Fruit fly (Drosophila melanogaster) whole organism, embryonic: Measurements from ENCODE around the gene CG46059.
A peak's percentile ranks its signal among the peaks of the same experiment; 100 is the strongest.

Source experiments
- Adf1 ChIP-seq: fragments of 200-800 bp; sonication (Bioruptor generic); IDR thresholded peaks from 2 replicates; pipeline ENCODE4 v1.3.6; 2022; ENCODE audit warnings: missing biosample characterization, missing genetic modification characterization
- B-H2 ChIP-seq: fragments of 200-800 bp; sonication (Bioruptor generic); optimal IDR thresholded peaks from 2 replicates; lab custom pipeline; 2018; ENCODE audit warnings: missing biosample characterization, mild to moderate bottlenecking, missing genetic modification characterization
- Bteb2 ChIP-seq: fragments of 200-800 bp; sonication (Bioruptor generic); optimal IDR thresholded peaks from 2 replicates; lab custom pipeline; 2016; ENCODE audit warnings: missing biosample characterization, missing genetic modification characterization
- CG10209 ChIP-seq: fragments of 200-800 bp; sonication (Bioruptor generic); optimal IDR thresholded peaks from 3 replicates; lab custom pipeline; 2017; ENCODE audit warnings: missing biosample characterization, mild to moderate bottlenecking, missing genetic modification characterization, missing genetic modification reagents
- CG15073 ChIP-seq: fragments of 200-800 bp; sonication (Bioruptor generic); optimal IDR thresholded peaks from 2 replicates; lab custom pipeline; 2016; ENCODE audit warnings: missing biosample characterization, missing genetic modification characterization
- CG17359 ChIP-seq: fragments of 200-800 bp; sonication (Bioruptor generic); optimal IDR thresholded peaks from 3 replicates; lab custom pipeline; 2018; ENCODE audit warnings: missing biosample characterization, mild to moderate bottlenecking, missing genetic modification characterization, moderate library complexity
- CG17361 ChIP-seq: fragments of 200-800 bp; sonication (Bioruptor generic); IDR thresholded peaks from 3 replicates; pipeline ENCODE4 v1.3.6; 2022; ENCODE audit warnings: missing biosample characterization, missing genetic modification characterization
- CG17802 ChIP-seq: fragments of 200-800 bp; sonication (Bioruptor generic); optimal IDR thresholded peaks from 2 replicates; lab custom pipeline; 2018; ENCODE audit warnings: missing biosample characterization, mild to moderate bottlenecking, missing genetic modification characterization, moderate library complexity
- CG17829 ChIP-seq: fragments of 200-800 bp; optimal IDR thresholded peaks from 2 replicates; lab custom pipeline; 2019; ENCODE audit warnings: missing biosample characterization, mild to moderate bottlenecking, missing genetic modification characterization, moderate library complexity
- CG2202 ChIP-seq: fragments of 200-800 bp; sonication (Bioruptor generic); optimal IDR thresholded peaks from 2 replicates; lab custom pipeline; 2018; ENCODE audit warnings: missing biosample characterization, mild to moderate bottlenecking, missing genetic modification characterization
- CG2712 ChIP-seq: fragments of 200-800 bp; optimal IDR thresholded peaks from 3 replicates; lab custom pipeline; 2019; ENCODE audit warnings: missing biosample characterization, mild to moderate bottlenecking, missing genetic modification characterization, moderate library complexity
- CG2875 ChIP-seq: fragments of 200-800 bp; sonication (Bioruptor generic); optimal IDR thresholded peaks from 2 replicates; lab custom pipeline; 2017; ENCODE audit warnings: missing biosample characterization, mild to moderate bottlenecking, missing genetic modification characterization, missing genetic modification reagents
- CG33557 ChIP-seq: fragments of 200-800 bp; sonication (Bioruptor generic); optimal IDR thresholded peaks from 2 replicates; lab custom pipeline; 2019; ENCODE audit warnings: missing biosample characterization, mild to moderate bottlenecking, missing genetic modification characterization, moderate library complexity
- CG4328 ChIP-seq: fragments of 200-800 bp; sonication (Bioruptor generic); optimal IDR thresholded peaks from 3 replicates; lab custom pipeline; 2017; ENCODE audit warnings: missing biosample characterization, missing genetic modification reagents, missing genetic modification characterization
- CG5953 ChIP-seq: fragments of 200-800 bp; sonication (Bioruptor generic); IDR thresholded peaks from 2 replicates; pipeline ENCODE4 v1.3.6; 2022; ENCODE audit warnings: missing biosample characterization, missing genetic modification characterization
- CG6272 ChIP-seq: fragments of 200-800 bp; sonication (Bioruptor generic); IDR thresholded peaks from 2 replicates; pipeline ENCODE4 v1.3.6; 2022; ENCODE audit warnings: missing biosample characterization, missing genetic modification characterization
- CG8924 ChIP-seq: fragments of 200-800 bp; optimal IDR thresholded peaks from 3 replicates; lab custom pipeline; 2019; ENCODE audit warnings: missing biosample characterization, mild to moderate bottlenecking, missing genetic modification characterization, moderate library complexity
- D19B ChIP-seq: fragments of 200-800 bp; sonication (Bioruptor generic); optimal IDR thresholded peaks from 2 replicates; lab custom pipeline; 2017; ENCODE audit warnings: missing biosample characterization, mild to moderate bottlenecking, missing genetic modification characterization
- Deaf1 ChIP-seq: fragments of 200-800 bp; optimal IDR thresholded peaks from 3 replicates; lab custom pipeline; 2019; ENCODE audit warnings: missing biosample characterization, mild to moderate bottlenecking, missing genetic modification characterization, moderate library complexity
- Fer3 ChIP-seq: fragments of 200-800 bp; sonication (Bioruptor generic); optimal IDR thresholded peaks from 2 replicates; lab custom pipeline; 2018; ENCODE audit warnings: missing biosample characterization, mild to moderate bottlenecking, missing genetic modification characterization, moderate library complexity
- Gug ChIP-seq: fragments of 200-800 bp; sonication (Bioruptor generic); IDR thresholded peaks from 4 replicates; pipeline ENCODE4 v1.3.6; 2022; ENCODE audit warnings: missing biosample characterization, missing genetic modification characterization
- Hey ChIP-seq: fragments of 200-800 bp; sonication (Bioruptor generic); optimal IDR thresholded peaks from 3 replicates; lab custom pipeline; 2018; ENCODE audit warnings: missing biosample characterization, mild to moderate bottlenecking, missing genetic modification characterization
- Kr ChIP-seq: fragments of 200-800 bp; sonication (Bioruptor generic); optimal IDR thresholded peaks from 2 replicates; lab custom pipeline; 2017; ENCODE audit warnings: missing biosample characterization, mild to moderate bottlenecking, missing genetic modification characterization
- Oli ChIP-seq: fragments of 200-800 bp; sonication (Bioruptor generic); optimal IDR thresholded peaks from 2 replicates; lab custom pipeline; 2018; ENCODE audit warnings: missing biosample characterization, mild to moderate bottlenecking, missing genetic modification characterization, moderate library complexity
- PHDP ChIP-seq: fragments of 200-800 bp; sonication (Bioruptor generic); optimal IDR thresholded peaks from 3 replicates; lab custom pipeline; 2018; ENCODE audit warnings: missing biosample characterization, mild to moderate bottlenecking, missing genetic modification characterization, moderate library complexity
- Ptx1 ChIP-seq: fragments of 200-800 bp; sonication (Bioruptor generic); IDR thresholded peaks from 2 replicates; pipeline ENCODE4 v1.3.6; 2022; ENCODE audit warnings: missing biosample characterization, missing genetic modification characterization
- Rfx ChIP-seq: fragments of 200-800 bp; sonication (Bioruptor generic); IDR thresholded peaks from 2 replicates; pipeline ENCODE4 v1.3.6; 2022; ENCODE audit warnings: missing biosample characterization, missing genetic modification characterization
- Vsx1 ChIP-seq: fragments of 200-800 bp; sonication (Bioruptor generic); optimal IDR thresholded peaks from 2 replicates; lab custom pipeline; 2017; ENCODE audit warnings: missing biosample characterization, mild to moderate bottlenecking, missing genetic modification characterization, missing genetic modification reagents
- chinmo ChIP-seq: fragments of 200-800 bp; sonication (Bioruptor generic); IDR thresholded peaks from 4 replicates; pipeline ENCODE4 v1.3.6; 2022; ENCODE audit warnings: missing biosample characterization, missing genetic modification characterization; ENCODE audit not compliant: partially characterized antibody
- da ChIP-seq: fragments of 200-800 bp; sonication (Bioruptor generic); optimal IDR thresholded peaks from 2 replicates; lab custom pipeline; 2016; ENCODE audit warnings: missing biosample characterization, missing genetic modification characterization
- disco-r ChIP-seq: fragments of 200-800 bp; sonication (Bioruptor generic); optimal IDR thresholded peaks from 2 replicates; lab custom pipeline; 2016; ENCODE audit warnings: missing biosample characterization, missing genetic modification characterization
- fd64A ChIP-seq: fragments of 200-800 bp; sonication (Bioruptor generic); optimal IDR thresholded peaks from 3 replicates; lab custom pipeline; 2018; ENCODE audit warnings: missing biosample characterization, mild to moderate bottlenecking, missing genetic modification characterization
- fd96Cb ChIP-seq: fragments of 200-800 bp; sonication (Bioruptor generic); optimal IDR thresholded peaks from 2 replicates; lab custom pipeline; 2018; ENCODE audit warnings: missing biosample characterization, mild to moderate bottlenecking, missing genetic modification characterization, moderate library complexity
- fru ChIP-seq: fragments of >200 bp; optimal IDR thresholded peaks from 2 replicates; lab custom pipeline; 2017
- grau ChIP-seq: fragments of 200-800 bp; optimal IDR thresholded peaks from 3 replicates; lab custom pipeline; 2019; ENCODE audit warnings: missing biosample characterization, mild to moderate bottlenecking, missing genetic modification characterization, moderate library complexity
- hb ChIP-seq: fragments of 200-800 bp; sonication (Bioruptor generic); IDR thresholded peaks from 3 replicates; pipeline ENCODE4 v1.3.6; 2022; ENCODE audit warnings: missing biosample characterization, missing genetic modification characterization; ENCODE audit not compliant: partially characterized antibody
- insv ChIP-seq, 2 experiments: fragments of 200-800 bp; sonication (Bioruptor generic); optimal IDR thresholded peaks; 3 replicates each; lab custom pipeline; 2016 to 2018; ENCODE audit warnings: missing biosample characterization in 2 of 2, missing genetic modification characterization in 2 of 2
- jing ChIP-seq: fragments of 200-800 bp; sonication (Bioruptor generic); optimal IDR thresholded peaks from 2 replicates; lab custom pipeline; 2018; ENCODE audit warnings: missing biosample characterization, mild to moderate bottlenecking, missing genetic modification characterization
- kay ChIP-seq: fragments of 200-800 bp; sonication (Bioruptor generic); optimal IDR thresholded peaks from 2 replicates; lab custom pipeline; 2016; ENCODE audit warnings: missing biosample characterization, missing genetic modification characterization
- ken ChIP-seq: fragments of 200-800 bp; sonication (Bioruptor generic); IDR thresholded peaks from 3 replicates; pipeline ENCODE4 v1.3.6; 2022; ENCODE audit warnings: missing biosample characterization, missing genetic modification characterization
- mirr ChIP-seq: fragments of 200-800 bp; sonication (Bioruptor generic); optimal IDR thresholded peaks from 3 replicates; lab custom pipeline; 2018; ENCODE audit warnings: missing biosample characterization, mild to moderate bottlenecking, missing genetic modification characterization
- odd ChIP-seq: fragments of 200-800 bp; sonication (Bioruptor generic); optimal IDR thresholded peaks from 2 replicates; lab custom pipeline; 2017; ENCODE audit warnings: missing biosample characterization, mild to moderate bottlenecking, missing genetic modification characterization
- otp ChIP-seq: fragments of 200-800 bp; sonication (Bioruptor generic); IDR thresholded peaks from 3 replicates; pipeline ENCODE4, ENCODE4 v1.3.6; 2022; ENCODE audit warnings: missing biosample characterization, missing genetic modification characterization
- psq ChIP-seq: fragments of 200-800 bp; sonication (Bioruptor generic); optimal IDR thresholded peaks from 2 replicates; lab custom pipeline; 2017; ENCODE audit warnings: missing biosample characterization, missing genetic modification characterization
- sd ChIP-seq: fragments of 200-800 bp; sonication (Bioruptor generic); optimal IDR thresholded peaks from 3 replicates; lab custom pipeline; 2018; ENCODE audit warnings: missing biosample characterization, mild to moderate bottlenecking, missing genetic modification characterization, moderate library complexity
- sens ChIP-seq: fragments of 200-800 bp; sonication (Bioruptor generic); peaks from one replicate; lab custom pipeline; 2016; ENCODE audit warnings: missing biosample characterization, missing genetic modification characterization
- slbo ChIP-seq: fragments of 200-800 bp; sonication (Bioruptor generic); IDR thresholded peaks from 2 replicates; pipeline ENCODE4 v1.3.6; 2022; ENCODE audit warnings: missing biosample characterization, missing genetic modification characterization
- so ChIP-seq: fragments of 200-800 bp; sonication (Bioruptor generic); IDR thresholded peaks from 3 replicates; pipeline ENCODE4 v1.3.6; 2022; ENCODE audit warnings: missing biosample characterization, missing genetic modification characterization
- toy ChIP-seq: fragments of 200-800 bp; sonication (Bioruptor generic); IDR thresholded peaks from 2 replicates; pipeline ENCODE4 v1.3.6; 2022; ENCODE audit warnings: missing biosample characterization, missing genetic modification characterization
- z ChIP-seq: fragments of 200-800 bp; sonication (Bioruptor generic); IDR thresholded peaks from 3 replicates; pipeline ENCODE4 v1.3.6; 2022; ENCODE audit warnings: missing biosample characterization, missing genetic modification characterization

CG46059 gene

DNA sequence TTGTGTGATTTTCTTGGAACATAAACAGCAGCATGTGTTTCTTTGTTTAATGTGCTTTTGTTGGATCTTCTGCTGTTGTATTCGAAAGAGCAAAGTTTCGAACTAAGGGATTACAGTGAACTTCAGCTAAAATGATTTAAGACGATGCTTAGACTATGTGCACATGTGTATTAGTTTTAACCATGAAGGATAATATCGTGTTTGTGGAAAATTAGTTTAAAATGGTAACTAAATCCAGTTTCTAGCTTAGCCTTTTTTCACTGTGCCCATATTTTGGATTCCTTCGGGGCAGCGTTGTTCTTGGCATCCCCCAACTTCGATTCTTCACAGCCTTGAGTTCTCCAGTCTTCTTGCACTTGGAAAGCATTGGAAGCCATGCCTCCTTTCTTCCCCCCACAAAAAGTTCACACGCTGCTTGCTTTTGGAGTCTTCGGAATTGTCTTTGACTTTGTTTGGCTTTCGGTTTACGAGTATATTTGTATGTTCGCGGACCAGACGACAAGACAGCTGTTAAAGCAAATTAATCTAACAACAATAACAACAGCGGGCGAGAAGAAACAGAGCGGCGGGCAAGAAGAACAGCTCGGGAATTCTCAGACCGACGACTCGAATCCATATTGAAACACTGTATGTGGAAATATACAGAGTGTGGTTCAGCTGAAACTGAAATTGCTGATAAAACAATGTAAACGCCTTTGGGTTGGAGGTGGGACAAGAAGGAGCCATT is 43.2 kb downstream of the CG46059 start (continued):
- TF ChIP-seq CG10209 (GFP tag; lab: Kevin White, UChicago) (no peak), mirr (GFP tag; lab: Kevin White, UChicago) (peak; percentile 13), D19B (GFP tag; lab: Kevin White, UChicago) (no peak), Oli (no peak), CG2202 (tag; lab: Kevin White, UChicago) (peak; percentile 5), fru (no peak), Fer3 (tag; lab: Kevin White, UChicago) (no peak), disco-r (GFP tag; lab: Kevin White, UChicago) (no peak), sd (tag; lab: Kevin White, UChicago) (peak; percentile 22), odd (GFP tag; lab: Kevin White, UChicago) (peak; percentile 21), Rfx (GFP tag; lab: Robert Waterston, UW) (0 out of 2 replicates have a peak, but pooled peaks have one; percentile 12), CG17359 (tag; lab: Kevin White, UChicago) (peak; percentile 29), Ptx1 (GFP tag; lab: Robert Waterston, UW) (no peak), Vsx1 (GFP tag; lab: Kevin White, UChicago) (peak; percentile 8), Deaf1 (tag; lab: Kevin White, UChicago) (peak; percentile 49), Hey (tag; lab: Kevin White, UChicago) (no peak), z (GFP tag; lab: Robert Waterston, UW) (0 out of 3 replicates have a peak, but pooled peaks have one; percentile 10), toy (GFP tag; lab: Robert Waterston, UW) (no peak), otp (0 out of 3 replicates have a peak, but pooled peaks have one; percentile 32), Gug (0 out of 4 replicates have a peak, but pooled peaks have one; percentile 12), kay (GFP tag; lab: Kevin White, UChicago) (no peak), CG15073 (no peak), Adf1 (no peak), sens (peak; percentile 87), insv (GFP tag; optimal IDR thresholded peaks at IDR 0.05; lab: Kevin White, UChicago) (no peak), CG6272 (GFP tag; lab: Robert Waterston, UW) (no peak), fd64A (GFP tag; lab: Kevin White, UChicago) (peak; percentile 10), CG4328 (GFP tag; lab: Kevin White, UChicago) (no peak), chinmo (GFP tag; lab: Robert Waterston, UW) (0 out of 4 replicates have a peak, but pooled peaks have one; percentile 57), PHDP (no peak), grau (tag; lab: Kevin White, UChicago) (peak; percentile 48), CG17802 (no peak), hb (GFP tag; lab: Robert Waterston, UW) (no peak), fd96Cb (tag; lab: Kevin White, UChicago) (peak; percentile 14), ken (GFP tag; lab: Robert Waterston, UW) (no peak), da (GFP tag; lab: Kevin White, UChicago) (no peak), jing (GFP tag; lab: Kevin White, UChicago) (no peak), CG33557 (peak; percentile 11), CG2875 (peak; percentile 12), CG17361 (GFP tag; lab: Robert Waterston, UW) (0 out of 3 replicates have a peak, but pooled peaks have one; percentile 16), slbo (no peak), psq (GFP tag; lab: Kevin White, UChicago) (no peak), CG17829 (tag; lab: Kevin White, UChicago) (no peak), CG5953 (GFP tag; lab: Robert Waterston, UW) (0 out of 2 replicates have a peak, but pooled peaks have one; percentile 28), B-H2 (GFP tag; lab: Kevin White, UChicago) (peak; percentile 1), CG2712 (tag; lab: Kevin White, UChicago) (peak; percentile 16), so (GFP tag; lab: Robert Waterston, UW) (no peak), Bteb2 (GFP tag; lab: Kevin White, UChicago) (peak; percentile 21), CG8924 (tag; lab: Kevin White, UChicago) (no peak), Kr (GFP tag; lab: Kevin White, UChicago) (peak; percentile 11)
